Worm (Caenorhabditis elegans) whole organism, L4 larva: ENCODE measurements around the gene cat-1.
A peak's percentile ranks its signal among the peaks of the same experiment; 100 is the strongest.

Source experiments
- F26F4.8 ChIP-seq: fragments of 200-800 bp; sonication (Bioruptor generic); conservative IDR thresholded peaks from 2 replicates; pipeline ENCODE4 v1.3.6; 2022; ENCODE audit warnings: missing genetic modification characterization, missing compliant biosample characterization
- F44E2.7 ChIP-seq: fragments of 200-800 bp; sonication (Bioruptor generic); IDR thresholded peaks from 2 replicates; pipeline ENCODE4 v2.1.2; 2022; ENCODE audit warnings: missing genetic modification characterization, missing compliant biosample characterization
- T26A8.4 ChIP-seq: fragments of 200-800 bp; sonication (Bioruptor generic); IDR thresholded peaks from 2 replicates; pipeline ENCODE4 v1.3.6; 2022; ENCODE audit warnings: missing genetic modification characterization, missing compliant biosample characterization
- Y5F2A.4 ChIP-seq: fragments of 200-800 bp; sonication (Bioruptor generic); optimal IDR thresholded peaks from 2 replicates; lab custom pipeline; 2018; ENCODE audit warnings: mild to moderate bottlenecking, missing genetic modification characterization, missing compliant biosample characterization
- ZK337.2 ChIP-seq: fragments of 200-800 bp; sonication (Bioruptor generic); IDR thresholded peaks from 2 replicates; pipeline ENCODE4 v1.3.6; 2022; ENCODE audit warnings: missing genetic modification reagents, missing genetic modification characterization, missing compliant biosample characterization
- aha-1 ChIP-seq: fragments of 150-350 bp; peaks from one replicate; lab custom pipeline; 2014; ENCODE audit warnings: missing biosample characterization, missing genetic modification characterization
- ama-1 ChIP-seq: fragments of 150-350 bp; optimal IDR thresholded peaks from 2 replicates; lab custom pipeline; 2014; ENCODE audit warnings: inconsistent platforms, mixed read lengths
- ceh-44 ChIP-seq: fragments of 200-800 bp; sonication (Bioruptor generic); IDR thresholded peaks from 2 replicates; pipeline ENCODE4 v1.3.6; 2022; ENCODE audit warnings: missing genetic modification reagents, missing genetic modification characterization, missing compliant biosample characterization
- ces-1 ChIP-seq: fragments of 150-350 bp; sonication (generic microtip); optimal IDR thresholded peaks from 4 replicates; lab custom pipeline; 2014; ENCODE audit warnings: missing biosample characterization, missing genetic modification reagents, missing genetic modification characterization
- cey-2 ChIP-seq: sonication (generic microtip); optimal IDR thresholded peaks from 3 replicates; lab custom pipeline; 2017; ENCODE audit warnings: missing genetic modification characterization, mild to moderate bottlenecking, missing compliant biosample characterization, antibody characterized with exemption, borderline replicate concordance; ENCODE audit not compliant: insufficient read depth
- daf-16 ChIP-seq, 3 experiments: sonication (generic microtip); optimal IDR thresholded peaks; 2 replicates each; lab custom pipeline; 2016 to 2017; ENCODE audit warnings: missing genetic modification characterization in 3 of 3, missing genetic modification reagents in 3 of 3, mild to moderate bottlenecking in 2 of 3, missing compliant biosample characterization in 2 of 3, missing biosample characterization in 1 of 3, moderate library complexity in 1 of 3
- dmd-6 ChIP-seq: fragments of 200-800 bp; sonication (Bioruptor generic); IDR thresholded peaks from 2 replicates; pipeline ENCODE4 v1.3.6; 2022; ENCODE audit warnings: missing genetic modification reagents, missing genetic modification characterization, missing compliant biosample characterization
- dpl-1 ChIP-seq: fragments of 150-350 bp; optimal IDR thresholded peaks from 2 replicates; lab custom pipeline; 2014; ENCODE audit warnings: missing biosample characterization, missing genetic modification reagents, missing genetic modification characterization
- dve-1 ChIP-seq: sonication (generic microtip); optimal IDR thresholded peaks from 2 replicates; lab custom pipeline; 2017; ENCODE audit warnings: antibody characterized with exemption, mild to moderate bottlenecking, missing genetic modification characterization, missing compliant biosample characterization; ENCODE audit not compliant: insufficient read depth
- egl-43 ChIP-seq: fragments of 200-800 bp; sonication (Bioruptor generic); IDR thresholded peaks from 2 replicates; pipeline ENCODE4 v1.3.6; 2022; ENCODE audit warnings: missing genetic modification reagents, missing genetic modification characterization, missing compliant biosample characterization
- hif-1 ChIP-seq, 2 experiments: sonication (generic microtip); optimal IDR thresholded peaks; 2 replicates each; lab custom pipeline; 2016 to 2017; ENCODE audit warnings: missing compliant biosample characterization in 2 of 2, missing genetic modification characterization in 2 of 2, missing genetic modification reagents in 2 of 2, missing genotype in 2 of 2, mild to moderate bottlenecking in 1 of 2
- hlh-11 ChIP-seq: fragments of 200-800 bp; sonication (Bioruptor generic); optimal IDR thresholded peaks from 2 replicates; lab custom pipeline; 2018; ENCODE audit warnings: mild to moderate bottlenecking, missing genetic modification characterization, missing compliant biosample characterization
- hlh-30 ChIP-seq: sonication (generic microtip); optimal IDR thresholded peaks from 2 replicates; lab custom pipeline; 2017; ENCODE audit warnings: antibody characterized with exemption, mild to moderate bottlenecking, missing genetic modification characterization, missing compliant biosample characterization; ENCODE audit not compliant: insufficient read depth
- lin-1 ChIP-seq: fragments of 200-800 bp; sonication (Bioruptor generic); IDR thresholded peaks from 2 replicates; pipeline ENCODE4 v1.3.6; 2022; ENCODE audit warnings: missing genetic modification reagents, missing genetic modification characterization, missing compliant biosample characterization
- lin-29 ChIP-seq: fragments of 200-800 bp; sonication (Bioruptor generic); IDR thresholded peaks from 2 replicates; pipeline ENCODE4 v1.3.6; 2022; ENCODE audit warnings: missing genetic modification reagents, missing genetic modification characterization, missing compliant biosample characterization
- lin-38 ChIP-seq: fragments of 200-800 bp; sonication (Bioruptor generic); IDR thresholded peaks from 2 replicates; pipeline ENCODE4 v1.3.6; 2022; ENCODE audit warnings: missing genetic modification reagents, missing genetic modification characterization, missing compliant biosample characterization
- mes-2 ChIP-seq: sonication (generic microtip); optimal IDR thresholded peaks from 2 replicates; lab custom pipeline; 2016; ENCODE audit warnings: missing genotype, mild to moderate bottlenecking, missing genetic modification characterization, missing compliant biosample characterization; ENCODE audit not compliant: poor library complexity, severe bottlenecking
- mxl-2 ChIP-seq: fragments of 200-800 bp; sonication (Bioruptor generic); conservative IDR thresholded peaks from 2 replicates; pipeline ENCODE4 v1.3.6; 2022; ENCODE audit warnings: missing genetic modification reagents, missing genetic modification characterization, missing compliant biosample characterization
- nhr-237 ChIP-seq: sonication (generic microtip); optimal IDR thresholded peaks from 2 replicates; lab custom pipeline; 2017; ENCODE audit warnings: missing biosample characterization, missing genetic modification characterization
- nhr-28 ChIP-seq: fragments of 150-350 bp; optimal IDR thresholded peaks from 2 replicates; lab custom pipeline; 2014; ENCODE audit warnings: missing biosample characterization, missing genetic modification characterization
- nhr-77 ChIP-seq: fragments of 150-350 bp; optimal IDR thresholded peaks from 2 replicates; lab custom pipeline; 2014; ENCODE audit warnings: missing biosample characterization, missing genetic modification characterization
- php-3 ChIP-seq: fragments of 200-800 bp; sonication (Bioruptor generic); IDR thresholded peaks from 2 replicates; pipeline ENCODE4 v1.3.6; 2022; ENCODE audit warnings: missing genetic modification reagents, missing genetic modification characterization, missing compliant biosample characterization
- pqm-1 ChIP-seq: sonication (generic microtip); optimal IDR thresholded peaks from 2 replicates; lab custom pipeline; 2017; ENCODE audit warnings: missing biosample characterization, missing genetic modification characterization
- set-16 ChIP-seq: fragments of 200-800 bp; sonication (Bioruptor generic); IDR thresholded peaks from 2 replicates; pipeline ENCODE4 v1.3.6; 2022; ENCODE audit warnings: missing genetic modification reagents, missing genetic modification characterization, missing compliant biosample characterization
- snpc-4 ChIP-seq: fragments of 150-350 bp; optimal IDR thresholded peaks from 2 replicates; lab custom pipeline; 2014; ENCODE audit warnings: missing biosample characterization, missing genetic modification characterization
- spr-1 ChIP-seq: sonication (generic microtip); optimal IDR thresholded peaks from 2 replicates; lab custom pipeline; 2016; ENCODE audit warnings: mild to moderate bottlenecking, missing genetic modification characterization, missing compliant biosample characterization
- spr-3 ChIP-seq: fragments of 200-800 bp; sonication (Bioruptor generic); optimal IDR thresholded peaks from 2 replicates; lab custom pipeline; 2018; ENCODE audit warnings: mild to moderate bottlenecking, missing genetic modification characterization, missing compliant biosample characterization
- unc-130 ChIP-seq: sonication (generic microtip); optimal IDR thresholded peaks from 2 replicates; lab custom pipeline; 2016; ENCODE audit warnings: missing genetic modification reagents, missing genetic modification characterization, missing compliant biosample characterization
- unc-62 ChIP-seq, 3 experiments: fragments of 150-350 bp in 1 of 3; sonication (generic microtip); optimal IDR thresholded peaks in 2 of 3; peaks in 1 of 3; 1 replicate in 1 of 3; 2 replicates in 2 of 3; lab custom pipeline; 2014 to 2017; ENCODE audit warnings: missing biosample characterization in 3 of 3, missing genetic modification characterization in 3 of 3, missing genetic modification reagents in 3 of 3, missing genotype in 1 of 3
- zag-1 ChIP-seq: fragments of 150-350 bp; optimal IDR thresholded peaks from 2 replicates; lab custom pipeline; 2014; ENCODE audit warnings: missing biosample characterization, missing genetic modification characterization
- zfp-2 ChIP-seq: sonication (generic microtip); optimal IDR thresholded peaks from 2 replicates; lab custom pipeline; 2016; ENCODE audit warnings: mild to moderate bottlenecking, missing genetic modification characterization, missing compliant biosample characterization
- zfp-3 ChIP-seq: fragments of 200-800 bp; sonication (Bioruptor generic); conservative IDR thresholded peaks from 2 replicates; pipeline ENCODE4 v1.3.6; 2022; ENCODE audit warnings: missing genetic modification reagents, missing genetic modification characterization, missing compliant biosample characterization
- ztf-7 ChIP-seq: fragments of 150-350 bp; optimal IDR thresholded peaks from 2 replicates; lab custom pipeline; 2014; ENCODE audit warnings: missing biosample characterization, missing genetic modification characterization

The cat-1 gene

DNA sequence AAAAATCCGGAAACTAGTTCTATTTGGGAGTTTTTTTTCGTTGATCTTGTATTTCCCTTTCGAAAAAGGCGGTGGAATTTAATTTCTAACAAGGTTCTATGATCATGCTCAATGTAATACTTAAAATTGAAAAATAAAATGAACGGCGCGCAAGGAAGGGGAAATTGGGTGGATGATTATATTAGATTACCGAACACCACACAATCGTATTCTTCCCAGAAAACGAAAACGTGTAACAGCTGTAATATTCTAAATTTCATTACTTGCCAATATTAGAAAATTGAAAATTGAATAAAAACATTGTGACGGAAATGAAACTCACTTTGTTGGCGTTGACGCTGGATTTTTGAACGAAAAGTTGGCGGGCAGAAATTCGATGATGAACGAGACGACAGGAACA lies 13.2 kb upstream of the cat-1 start:
- peak; percentile 66 for TF ChIP-seq ces-1 (GFP tag; lab: Kevin White, UChicago)
- peak; percentile 71 for TF ChIP-seq aha-1
- TF ChIP-seq hlh-30: no peak

DNA sequence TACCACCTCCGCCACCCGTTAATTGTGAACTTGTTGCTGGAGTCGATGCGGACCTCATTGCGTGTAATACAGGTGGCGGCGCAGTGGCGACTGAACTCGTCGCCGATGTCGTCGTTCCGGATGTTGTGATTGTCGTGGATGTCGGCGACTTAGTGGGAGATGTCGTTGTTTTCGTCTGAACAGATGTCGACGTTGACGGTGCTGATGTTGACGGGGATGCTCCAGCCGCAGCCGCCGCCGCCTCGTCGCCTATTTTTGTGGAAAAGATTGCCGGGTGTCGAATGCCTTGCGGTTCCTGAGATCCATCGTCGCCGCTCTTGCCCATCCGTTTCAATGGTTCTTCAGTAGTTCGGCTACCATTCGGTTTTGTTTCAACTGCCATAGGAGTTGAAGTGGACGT lies 10.4 kb upstream of the cat-1 start:
- no peak for TF ChIP-seq ZK337.2 (GFP tag; lab: Robert Waterston, UW)
- TF ChIP-seq zfp-2 (tag; lab: Kevin White, UChicago): no peak
- TF ChIP-seq spr-3: no peak
- TF ChIP-seq unc-130 (GFP tag; lab: Kevin White, UChicago): no peak
- no peak for TF ChIP-seq ces-1 (GFP tag; lab: Kevin White, UChicago)
- TF ChIP-seq ceh-44: no peak
- no peak for TF ChIP-seq zag-1 (tag; lab: Kevin White, UChicago)
- no peak for TF ChIP-seq mes-2 (tag; lab: Kevin White, UChicago)
- TF ChIP-seq mxl-2 (GFP tag; lab: Robert Waterston, UW): no peak
- no peak for TF ChIP-seq ztf-7 (tag; lab: Kevin White, UChicago)
- TF ChIP-seq lin-29: no peak
- no peak for TF ChIP-seq dpl-1 (GFP tag; lab: Kevin White, UChicago)
- TF ChIP-seq set-16 (GFP tag; lab: Robert Waterston, UW): peak; percentile 62; the same call in 1 of the 2 replicates
- no peak for TF ChIP-seq F44E2.7
- TF ChIP-seq ama-1 (lab: Kevin White, UChicago): no peak
- no peak for TF ChIP-seq cey-2 (tag; lab: Kevin White, UChicago)
- 0 out of 2 replicates have a peak, but pooled peaks have one; percentile 12 for TF ChIP-seq egl-43 (GFP tag; lab: Robert Waterston, UW)

DNA sequence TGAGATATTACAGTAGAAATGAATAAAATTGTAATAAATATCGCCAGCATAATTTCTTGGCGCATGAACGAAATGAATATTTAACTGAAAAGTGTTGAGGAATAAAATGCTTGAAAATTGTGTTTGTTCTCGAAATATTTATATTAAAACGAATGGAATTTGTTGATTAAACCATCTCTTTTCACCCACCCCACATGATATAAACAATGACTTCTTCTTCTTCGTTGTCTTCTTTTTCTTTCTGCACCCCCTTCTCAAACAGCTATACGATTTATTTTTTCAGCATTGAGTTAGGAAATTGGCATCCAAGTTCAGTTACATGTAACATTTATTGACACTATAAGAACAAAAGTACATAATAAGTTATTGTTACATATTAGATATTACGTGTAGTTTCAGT lies 9.6 kb upstream of the cat-1 start, which contains the start of gene C41G11.1:
TSS of gene C41G11.1 (minus strand) at position 101 of the 400 bp plus-strand sequence.
- no peak for TF ChIP-seq snpc-4 (tag; lab: Kevin White, UChicago)
- TF ChIP-seq pqm-1 (tag; lab: Kevin White, UChicago): no peak
- TF ChIP-seq T26A8.4: no peak
- TF ChIP-seq F26F4.8 (GFP tag; lab: Robert Waterston, UW): no peak
- no peak for TF ChIP-seq zag-1 (tag; lab: Kevin White, UChicago)
- TF ChIP-seq hif-1 (tag; optimal IDR thresholded peaks at IDR 0.05; lab: Kevin White, UChicago): no peak
- TF ChIP-seq zfp-2 (tag; lab: Kevin White, UChicago): no peak
- no peak for TF ChIP-seq mxl-2 (GFP tag; lab: Robert Waterston, UW)
- TF ChIP-seq Y5F2A.4 (GFP tag; lab: Kevin White, UChicago): no peak
- TF ChIP-seq nhr-28 (tag; lab: Kevin White, UChicago): no peak

DNA sequence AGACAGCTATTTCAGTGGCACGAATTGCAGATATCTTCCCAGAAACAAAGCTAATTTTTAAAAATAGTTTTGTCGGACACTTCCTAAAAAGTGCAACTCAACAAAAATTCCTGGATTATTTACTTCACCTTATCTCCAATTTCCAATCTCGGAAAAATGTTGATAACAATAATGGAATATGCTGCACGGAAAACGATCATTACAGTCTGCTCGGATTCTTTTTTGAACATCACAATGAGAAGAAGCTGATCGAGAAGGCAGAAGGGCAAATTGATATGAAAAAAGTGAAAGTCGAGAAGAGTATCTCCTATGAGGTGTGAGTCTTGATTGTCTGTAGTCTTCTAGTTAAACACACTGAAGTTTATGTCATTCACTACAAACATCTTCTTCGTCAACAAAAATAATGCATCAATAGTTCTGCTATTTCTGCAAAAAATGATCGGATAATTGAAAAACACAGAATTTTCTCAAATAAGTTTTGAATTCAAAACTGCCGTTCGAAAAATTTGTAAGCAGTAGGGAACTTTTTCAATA lies 5.4 kb upstream of the cat-1 start:
- TF ChIP-seq daf-16 (GFP tag; optimal IDR thresholded peaks at IDR 0.05; lab: Kevin White, UChicago) (no peak), daf-16 (tag; optimal IDR thresholded peaks at IDR 0.05; lab: Kevin White, UChicago) (peak; percentile 64), nhr-28 (tag; lab: Kevin White, UChicago) (peak; percentile 97), F26F4.8 (GFP tag; lab: Robert Waterston, UW) (no peak), aha-1 (peak; percentile 81)

DNA sequence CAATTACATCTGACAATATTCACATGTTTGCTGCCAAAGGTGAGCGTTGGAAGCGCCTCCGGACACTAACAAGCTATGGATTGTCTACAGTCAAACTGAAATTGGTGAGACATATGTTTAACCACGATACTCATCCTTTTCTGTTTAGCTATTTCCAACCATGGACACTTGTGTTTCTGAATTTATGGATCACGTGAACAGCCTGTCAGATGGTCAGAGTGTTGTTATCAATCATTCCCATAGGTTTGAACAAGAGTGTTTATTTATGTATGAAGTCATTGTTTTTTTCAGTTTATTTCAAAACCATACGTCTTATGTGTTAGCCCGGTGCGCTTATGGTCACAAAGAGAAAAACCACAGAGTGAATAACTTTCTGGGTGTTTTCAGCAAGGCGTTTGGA lies 4.8 kb upstream of the cat-1 start:
- no peak for TF ChIP-seq lin-1 (GFP tag; lab: Robert Waterston, UW)
- TF ChIP-seq unc-130 (GFP tag; lab: Kevin White, UChicago): no peak
- TF ChIP-seq dmd-6: peak; percentile 23; the same call in 1 of the 2 replicates
- peak in 1 of 2 experiments; percentile 93 for TF ChIP-seq unc-62 (GFP tag; optimal IDR thresholded peaks at IDR 0.05 in 1 of 2; lab: Kevin White, UChicago)
- TF ChIP-seq unc-62 (tag; optimal IDR thresholded peaks at IDR 0.05; lab: Kevin White, UChicago): no peak
- TF ChIP-seq lin-38 (GFP tag; lab: Robert Waterston, UW): no peak
- no peak for TF ChIP-seq zfp-3 (GFP tag; lab: Robert Waterston, UW)
- peak; percentile 53 for TF ChIP-seq nhr-28 (tag; lab: Kevin White, UChicago)
- no peak for TF ChIP-seq nhr-237 (tag; lab: Kevin White, UChicago)
- no peak for TF ChIP-seq daf-16 (GFP tag; optimal IDR thresholded peaks at IDR 0.05; lab: Kevin White, UChicago)
- TF ChIP-seq daf-16 (tag; optimal IDR thresholded peaks at IDR 0.05; lab: Kevin White, UChicago): peak; percentile 82
- peak; percentile 17 for TF ChIP-seq hlh-11 (tag; lab: Kevin White, UChicago)
- TF ChIP-seq dve-1 (tag; lab: Kevin White, UChicago): peak; percentile 30
- TF ChIP-seq php-3 (GFP tag; lab: Robert Waterston, UW): peak; percentile 63; the same call in 1 of the 2 replicates
- TF ChIP-seq hlh-30: peak; percentile 71
- peak; percentile 37 for TF ChIP-seq nhr-77 (tag; lab: Kevin White, UChicago)
- no peak for TF ChIP-seq spr-1 (tag; lab: Kevin White, UChicago)
- TF ChIP-seq, all 104 proteins: peak for 9
